Worm (Caenorhabditis elegans) whole organism, L2 larva: ENCODE measurements around the gene F40G9.6.

Experiments
- F13H6.1 ChIP-seq: sonication (generic microtip); optimal IDR thresholded peaks from 2 replicates; lab custom pipeline; 2016; ENCODE audit warnings: missing genetic modification characterization, missing compliant biosample characterization
- R02D3.7 ChIP-seq: fragments of 150-350 bp; optimal IDR thresholded peaks from 2 replicates; lab custom pipeline; 2014; ENCODE audit warnings: missing biosample characterization, missing genetic modification characterization
- Y55F3AM.14 ChIP-seq: fragments of 200-800 bp; sonication (Bioruptor generic); optimal IDR thresholded peaks from 2 replicates; lab custom pipeline; 2018; ENCODE audit warnings: mild to moderate bottlenecking, missing genetic modification characterization, missing compliant biosample characterization
- ZK546.5 ChIP-seq: sonication (generic microtip); optimal IDR thresholded peaks from 2 replicates; lab custom pipeline; 2017; ENCODE audit warnings: missing biosample characterization, missing genetic modification characterization
- alr-1 ChIP-seq: fragments of 150-350 bp; optimal IDR thresholded peaks from 2 replicates; lab custom pipeline; 2014; ENCODE audit warnings: missing biosample characterization, missing genetic modification characterization
- aly-2 ChIP-seq: fragments of 150-350 bp; optimal IDR thresholded peaks from 2 replicates; lab custom pipeline; 2014; ENCODE audit warnings: missing biosample characterization, missing genetic modification characterization
- blmp-1 ChIP-seq: sonication (generic microtip); optimal IDR thresholded peaks from 2 replicates; lab custom pipeline; 2017; ENCODE audit warnings: missing genetic modification characterization, mild to moderate bottlenecking, missing compliant biosample characterization, antibody characterized with exemption, moderate library complexity; ENCODE audit not compliant: insufficient read depth
- ceh-82 ChIP-seq: fragments of 150-350 bp; optimal IDR thresholded peaks from 2 replicates; lab custom pipeline; 2014; ENCODE audit warnings: missing biosample characterization, missing genetic modification characterization
- egl-27 ChIP-seq: sonication (generic microtip); optimal IDR thresholded peaks from 3 replicates; lab custom pipeline; 2017; ENCODE audit warnings: missing biosample characterization, missing genetic modification reagents, missing genetic modification characterization
- elt-1 ChIP-seq: fragments of 150-350 bp; optimal IDR thresholded peaks from 2 replicates; lab custom pipeline; 2014; ENCODE audit warnings: missing biosample characterization, missing genetic modification characterization
- elt-3 ChIP-seq: sonication (generic microtip); optimal IDR thresholded peaks from 2 replicates; lab custom pipeline; 2017; ENCODE audit warnings: missing biosample characterization, missing genetic modification characterization
- fos-1 ChIP-seq: fragments of 150-350 bp; optimal IDR thresholded peaks from 2 replicates; lab custom pipeline; 2014; ENCODE audit warnings: missing biosample characterization, missing genetic modification characterization
- lin-11 ChIP-seq: fragments of 150-350 bp; sonication (generic microtip); optimal IDR thresholded peaks from 2 replicates; lab custom pipeline; 2014; ENCODE audit warnings: missing biosample characterization, missing genetic modification characterization, inconsistent platforms, mixed read lengths
- lin-39 ChIP-seq: fragments of 150-350 bp; optimal IDR thresholded peaks from 2 replicates; lab custom pipeline; 2014; ENCODE audit warnings: missing biosample characterization, missing genetic modification reagents, missing genetic modification characterization
- lsy-2 ChIP-seq, 2 experiments: fragments of 150-350 bp in 1 of 2; sonication (generic microtip) in 1 of 2; optimal IDR thresholded peaks; 2 replicates each; lab custom pipeline; 2014 to 2017; ENCODE audit warnings: missing biosample characterization in 2 of 2, missing genetic modification characterization in 2 of 2
- mab-5 ChIP-seq: fragments of 150-350 bp; optimal IDR thresholded peaks from 2 replicates; lab custom pipeline; 2014; ENCODE audit warnings: missing biosample characterization, missing genetic modification characterization
- mdl-1 ChIP-seq, 2 experiments: fragments of 150-350 bp in 1 of 2; sonication (generic microtip) in 1 of 2; optimal IDR thresholded peaks; 2 replicates each; lab custom pipeline; 2017; ENCODE audit warnings: missing biosample characterization in 2 of 2, missing genetic modification characterization in 2 of 2
- nhr-10 ChIP-seq: sonication (generic microtip); optimal IDR thresholded peaks from 2 replicates; lab custom pipeline; 2017; ENCODE audit warnings: missing biosample characterization, missing genetic modification characterization
- nhr-11 ChIP-seq: fragments of 150-350 bp; optimal IDR thresholded peaks from 2 replicates; lab custom pipeline; 2014; ENCODE audit warnings: missing biosample characterization, missing genetic modification characterization
- nhr-129 ChIP-seq: fragments of 150-350 bp; optimal IDR thresholded peaks from 2 replicates; lab custom pipeline; 2014; ENCODE audit warnings: missing biosample characterization, missing genetic modification characterization
- nhr-21 ChIP-seq: fragments of 150-350 bp; optimal IDR thresholded peaks from 2 replicates; lab custom pipeline; 2014; ENCODE audit warnings: missing biosample characterization, missing genetic modification characterization
- nhr-23 ChIP-seq: fragments of 150-350 bp; optimal IDR thresholded peaks from 2 replicates; lab custom pipeline; 2014; ENCODE audit warnings: missing biosample characterization, missing genetic modification reagents, missing genetic modification characterization
- nhr-237 ChIP-seq: fragments of 150-350 bp; optimal IDR thresholded peaks from 2 replicates; lab custom pipeline; 2014; ENCODE audit warnings: missing biosample characterization, missing genetic modification characterization
- nhr-25 ChIP-seq: fragments of 150-350 bp; sonication (generic microtip); optimal IDR thresholded peaks from 3 replicates; lab custom pipeline; 2014; ENCODE audit warnings: missing biosample characterization, missing genetic modification characterization
- nhr-77 ChIP-seq: fragments of 150-350 bp; optimal IDR thresholded peaks from 2 replicates; lab custom pipeline; 2014; ENCODE audit warnings: missing biosample characterization, missing genetic modification characterization
- peb-1 ChIP-seq: fragments of 150-350 bp; optimal IDR thresholded peaks from 2 replicates; lab custom pipeline; 2014; ENCODE audit warnings: missing biosample characterization, missing genetic modification characterization
- skn-1 ChIP-seq: sonication (generic microtip); optimal IDR thresholded peaks from 2 replicates; lab custom pipeline; 2017; ENCODE audit warnings: missing biosample characterization, missing genetic modification characterization
- sma-3 ChIP-seq: sonication (generic microtip); optimal IDR thresholded peaks from 2 replicates; lab custom pipeline; 2016; ENCODE audit warnings: missing genetic modification reagents, missing genetic modification characterization, missing compliant biosample characterization
- sma-9 ChIP-seq, 2 experiments: fragments of 150-350 bp in 1 of 2; sonication (generic microtip) in 1 of 2; optimal IDR thresholded peaks; 2 replicates each; lab custom pipeline; 2014 to 2016; ENCODE audit warnings: missing genetic modification characterization in 2 of 2, mild to moderate bottlenecking in 1 of 2, missing biosample characterization in 1 of 2, missing compliant biosample characterization in 1 of 2, missing genetic modification reagents in 1 of 2, moderate library complexity in 1 of 2
- snpc-4 ChIP-seq: fragments of 150-350 bp; optimal IDR thresholded peaks from 2 replicates; lab custom pipeline; 2014; ENCODE audit warnings: missing biosample characterization, missing genetic modification characterization
- unc-39 ChIP-seq: fragments of 150-350 bp; optimal IDR thresholded peaks from 2 replicates; lab custom pipeline; 2014; ENCODE audit warnings: missing biosample characterization, missing genetic modification characterization
- unc-55 ChIP-seq: fragments of 150-350 bp; sonication (generic microtip); optimal IDR thresholded peaks from 3 replicates; lab custom pipeline; 2014; ENCODE audit warnings: missing biosample characterization, missing genetic modification reagents, missing genetic modification characterization
- unc-62 ChIP-seq: fragments of 150-350 bp; optimal IDR thresholded peaks from 2 replicates; lab custom pipeline; 2014; ENCODE audit warnings: missing biosample characterization, missing genetic modification reagents, missing genetic modification characterization
- zag-1 ChIP-seq: fragments of 150-350 bp; optimal IDR thresholded peaks from 2 replicates; lab custom pipeline; 2014; ENCODE audit warnings: missing biosample characterization, missing genetic modification characterization
- ztf-4 ChIP-seq: fragments of 150-350 bp; optimal IDR thresholded peaks from 2 replicates; lab custom pipeline; 2014; ENCODE audit warnings: missing biosample characterization, missing genetic modification characterization

F40G9.6 gene

DNA sequence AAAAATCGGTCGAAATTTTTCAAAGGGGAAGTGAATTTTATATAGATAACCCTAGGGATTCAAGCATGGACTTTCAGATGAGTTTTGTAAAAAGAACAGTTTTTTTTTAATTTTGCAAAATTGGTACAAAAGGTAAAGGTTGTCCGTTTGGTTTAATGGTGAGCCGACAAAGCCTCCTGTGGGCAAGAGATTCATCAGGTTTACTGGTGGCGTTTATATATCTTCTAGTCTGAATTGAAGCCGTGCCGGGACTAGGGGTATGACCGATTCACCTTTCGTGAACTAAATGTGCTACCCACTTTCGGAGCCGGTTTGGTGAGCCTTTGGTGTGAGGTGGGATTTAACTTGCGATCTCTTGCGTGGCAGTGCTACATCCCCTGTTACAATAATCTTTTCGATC, 1.2 kb upstream of the F40G9.6 start:
- TF ChIP-seq skn-1 (no peak), nhr-21 (tag; lab: Kevin White, UChicago) (no peak), peb-1 (no peak), lsy-2 (tag; optimal IDR thresholded peaks at IDR 0.05; lab: Kevin White, UChicago) (no peak), ztf-4 (tag; lab: Kevin White, UChicago) (no peak), F13H6.1 (tag; lab: Kevin White, UChicago) (no peak), mab-5 (tag; lab: Kevin White, UChicago) (no peak), mdl-1 (tag; optimal IDR thresholded peaks at IDR 0.05; lab: Kevin White, UChicago) (no peak), nhr-25 (tag; lab: Kevin White, UChicago) (no peak), fos-1 (tag; lab: Kevin White, UChicago) (no peak), lin-39 (tag; lab: Kevin White, UChicago) (no peak), ceh-82 (tag; lab: Kevin White, UChicago) (no peak), aly-2 (no peak), lin-11 (no peak), Y55F3AM.14 (GFP tag; lab: Kevin White, UChicago) (no peak), zag-1 (tag; lab: Kevin White, UChicago) (no peak), ZK546.5 (tag; lab: Kevin White, UChicago) (no peak), alr-1 (no peak), elt-3 (tag; lab: Kevin White, UChicago) (no peak), nhr-129 (tag; lab: Kevin White, UChicago) (no peak)
- TF ChIP-seq, all 48 proteins: peak for 0

ce11 chrIII:180963-181362, 1.6 kb downstream of the F40G9.6 start, which contains the start of gene F40G9.5:
F40G9.5 (plus strand) TSS chrIII:181263.
- TF ChIP-seq egl-27 (tag; lab: Kevin White, UChicago) (no peak), lin-39 (tag; lab: Kevin White, UChicago) (no peak), nhr-11 (tag; lab: Kevin White, UChicago) (no peak), sma-3 (GFP tag; lab: Kevin White, UChicago) (no peak), peb-1 (no peak), mab-5 (tag; lab: Kevin White, UChicago) (no peak), unc-55 (GFP tag; lab: Kevin White, UChicago) (no peak), ceh-82 (tag; lab: Kevin White, UChicago) (no peak), elt-1 (tag; lab: Kevin White, UChicago) (no peak), zag-1 (tag; lab: Kevin White, UChicago) (no peak), nhr-23 (tag; lab: Kevin White, UChicago) (no peak)

- TF ChIP-seq lin-11 (no peak), sma-9 (GFP tag; optimal IDR thresholded peaks at IDR 0.05; lab: Kevin White, UChicago) (no peak), sma-9 (tag; optimal IDR thresholded peaks at IDR 0.05; lab: Kevin White, UChicago) (no peak), nhr-237 (no peak), unc-62 (GFP tag; lab: Kevin White, UChicago) (no peak), F13H6.1 (tag; lab: Kevin White, UChicago) (no peak), peb-1 (no peak)
Measured at ce11 chrIII:182080-182479, 2.7 kb downstream of the F40G9.6 start, which contains the start of gene F40G9.15. F40G9.15 (plus strand) TSS chrIII:182380.

- TF ChIP-seq lsy-2 (tag; optimal IDR thresholded peaks at IDR 0.05; lab: Kevin White, UChicago) (no peak), fos-1 (tag; lab: Kevin White, UChicago) (peak; percentile 35), R02D3.7 (tag; lab: Kevin White, UChicago) (no peak)
- TF ChIP-seq, all 48 proteins: peak for 1
Measured at ce11 chrIII:183072-183471, 3.7 kb downstream of the F40G9.6 start.

- TF ChIP-seq lin-39 (tag; lab: Kevin White, UChicago), result no peak
- TF ChIP-seq nhr-237, result no peak
Measured at ce11 chrIII:184335-184734, 5.0 kb downstream of the F40G9.6 start.

ce11 chrIII:187829-188228, 8.5 kb downstream of the F40G9.6 start, which contains the start of gene mxl-2:
mxl-2 (minus strand) TSS chrIII:188131.
- TF ChIP-seq nhr-10 (no peak), elt-1 (tag; lab: Kevin White, UChicago) (no peak), blmp-1 (tag; lab: Kevin White, UChicago) (no peak), alr-1 (no peak), sma-9 (GFP tag; optimal IDR thresholded peaks at IDR 0.05; lab: Kevin White, UChicago) (no peak), sma-9 (tag; optimal IDR thresholded peaks at IDR 0.05; lab: Kevin White, UChicago) (no peak), snpc-4 (tag; lab: Kevin White, UChicago) (no peak), nhr-77 (tag; lab: Kevin White, UChicago) (no peak), unc-39 (tag; lab: Kevin White, UChicago) (no peak), ztf-4 (tag; lab: Kevin White, UChicago) (no peak), nhr-21 (tag; lab: Kevin White, UChicago) (no peak)
- TF ChIP-seq, all 48 proteins: peak for 0
